Fruit fly (Drosophila melanogaster) whole organism, embryonic: ENCODE results near the gene CG34149.
A peak's percentile ranks its signal among the peaks of the same experiment; 100 is the strongest.

Source experiments
- ATbp ChIP-seq: fragments of 200-800 bp; sonication (Bioruptor generic); optimal IDR thresholded peaks from 2 replicates; lab custom pipeline; 2017; ENCODE audit warnings: missing biosample characterization, mild to moderate bottlenecking, missing genetic modification characterization, missing genetic modification reagents
- Adf1 ChIP-seq: fragments of 200-800 bp; sonication (Bioruptor generic); IDR thresholded peaks from 2 replicates; pipeline ENCODE4 v1.3.6; 2022; ENCODE audit warnings: missing biosample characterization, missing genetic modification characterization
- Awh ChIP-seq: fragments of 200-800 bp; sonication (Bioruptor generic); IDR thresholded peaks from 2 replicates; pipeline ENCODE4, ENCODE4 v1.3.6; 2022; ENCODE audit warnings: missing biosample characterization, missing genetic modification characterization
- B-H2 ChIP-seq: fragments of 200-800 bp; sonication (Bioruptor generic); optimal IDR thresholded peaks from 2 replicates; lab custom pipeline; 2018; ENCODE audit warnings: missing biosample characterization, mild to moderate bottlenecking, missing genetic modification characterization
- CG10209 ChIP-seq: fragments of 200-800 bp; sonication (Bioruptor generic); optimal IDR thresholded peaks from 3 replicates; lab custom pipeline; 2017; ENCODE audit warnings: missing biosample characterization, mild to moderate bottlenecking, missing genetic modification characterization, missing genetic modification reagents
- CG10654 ChIP-seq: fragments of 200-800 bp; sonication (Bioruptor generic); optimal IDR thresholded peaks from 2 replicates; lab custom pipeline; 2016; ENCODE audit warnings: missing biosample characterization, missing genetic modification characterization
- CG10979 ChIP-seq: fragments of 200-800 bp; sonication (Bioruptor generic); optimal IDR thresholded peaks from 2 replicates; lab custom pipeline; 2018; ENCODE audit warnings: missing biosample characterization, mild to moderate bottlenecking, missing genetic modification characterization, moderate library complexity
- CG11560 ChIP-seq: fragments of 200-800 bp; sonication (Bioruptor generic); IDR thresholded peaks from 3 replicates; pipeline ENCODE4 v1.3.6; 2022; ENCODE audit warnings: missing biosample characterization, missing genetic modification characterization
- CG14050 ChIP-seq: fragments of 200-800 bp; sonication (Bioruptor generic); IDR thresholded peaks from 3 replicates; pipeline ENCODE4 v1.3.6; 2022; ENCODE audit warnings: missing biosample characterization, missing genetic modification characterization
- CG14441 ChIP-seq: fragments of 200-800 bp; sonication (Bioruptor generic); IDR thresholded peaks from 2 replicates; pipeline ENCODE4 v1.3.6; 2022; ENCODE audit warnings: missing biosample characterization, missing genetic modification characterization
- CG14860 ChIP-seq: fragments of 200-800 bp; sonication (Bioruptor generic); IDR thresholded peaks from 3 replicates; pipeline ENCODE4 v1.3.6; 2022; ENCODE audit warnings: missing biosample characterization, missing genetic modification characterization; ENCODE audit not compliant: partially characterized antibody
- CG1602 ChIP-seq: fragments of 200-800 bp; sonication (Bioruptor generic); optimal IDR thresholded peaks from 3 replicates; lab custom pipeline; 2016; ENCODE audit warnings: missing biosample characterization, missing genetic modification characterization
- CG16779 ChIP-seq: fragments of 200-800 bp; sonication (Bioruptor generic); IDR thresholded peaks from 2 replicates; pipeline ENCODE4 v1.3.6; 2022; ENCODE audit warnings: missing biosample characterization, missing genetic modification characterization
- CG18262 ChIP-seq: fragments of 200-800 bp; optimal IDR thresholded peaks from 3 replicates; lab custom pipeline; 2019; ENCODE audit warnings: missing biosample characterization, mild to moderate bottlenecking, missing genetic modification characterization, moderate library complexity
- CG1832 ChIP-seq: fragments of 200-800 bp; sonication (Bioruptor generic); optimal IDR thresholded peaks from 2 replicates; lab custom pipeline; 2017; ENCODE audit warnings: missing biosample characterization, mild to moderate bottlenecking, missing genetic modification characterization, inconsistent platforms
- CG4424 ChIP-seq: fragments of 200-800 bp; sonication (Bioruptor generic); optimal IDR thresholded peaks from 3 replicates; lab custom pipeline; 2016; ENCODE audit warnings: missing biosample characterization, missing genetic modification characterization
- CG5245 ChIP-seq: fragments of 200-800 bp; sonication (Bioruptor generic); optimal IDR thresholded peaks from 3 replicates; lab custom pipeline; 2016; ENCODE audit warnings: missing biosample characterization, missing genetic modification characterization
- CG6813 ChIP-seq: fragments of 200-800 bp; sonication (Bioruptor generic); optimal IDR thresholded peaks from 2 replicates; lab custom pipeline; 2017; ENCODE audit warnings: missing biosample characterization, missing genetic modification characterization, mild to moderate bottlenecking, moderate library complexity, missing genetic modification reagents
- CG7372 ChIP-seq: fragments of 200-800 bp; sonication (Bioruptor generic); IDR thresholded peaks from 2 replicates; pipeline ENCODE4 v1.3.6; 2022; ENCODE audit warnings: missing biosample characterization, missing genetic modification characterization
- CG8089 ChIP-seq: fragments of 200-800 bp; sonication (Bioruptor generic); optimal IDR thresholded peaks from 3 replicates; lab custom pipeline; 2016; ENCODE audit warnings: missing biosample characterization, missing genetic modification characterization
- CG8359 ChIP-seq: fragments of 200-800 bp; sonication (Bioruptor generic); optimal IDR thresholded peaks from 2 replicates; lab custom pipeline; 2017; ENCODE audit warnings: missing biosample characterization, mild to moderate bottlenecking, missing genetic modification characterization, borderline replicate concordance
- CG8924 ChIP-seq: fragments of 200-800 bp; optimal IDR thresholded peaks from 3 replicates; lab custom pipeline; 2019; ENCODE audit warnings: missing biosample characterization, mild to moderate bottlenecking, missing genetic modification characterization, moderate library complexity
- CG9727 ChIP-seq: fragments of 200-800 bp; sonication (Bioruptor generic); optimal IDR thresholded peaks from 3 replicates; lab custom pipeline; 2017; ENCODE audit warnings: missing biosample characterization, mild to moderate bottlenecking, missing genetic modification characterization
- CrebB ChIP-seq: fragments of 200-800 bp; sonication (Bioruptor generic); optimal IDR thresholded peaks from 3 replicates; lab custom pipeline; 2018; ENCODE audit warnings: missing biosample characterization, mild to moderate bottlenecking, missing genetic modification characterization
- D19B ChIP-seq: fragments of 200-800 bp; sonication (Bioruptor generic); optimal IDR thresholded peaks from 2 replicates; lab custom pipeline; 2017; ENCODE audit warnings: missing biosample characterization, mild to moderate bottlenecking, missing genetic modification characterization
- Dbx ChIP-seq: fragments of 200-800 bp; sonication (Bioruptor generic); IDR thresholded peaks from 3 replicates; pipeline ENCODE4 v1.3.6; 2022; ENCODE audit warnings: missing biosample characterization, missing genetic modification characterization
- Dip2 ChIP-seq: fragments of 200-800 bp; sonication (Bioruptor generic); IDR thresholded peaks from 2 replicates; pipeline ENCODE4 v1.3.6; 2022; ENCODE audit warnings: missing biosample characterization, missing genetic modification characterization
- Fer1 ChIP-seq: fragments of 200-800 bp; sonication (Bioruptor generic); optimal IDR thresholded peaks from 2 replicates; lab custom pipeline; 2017; ENCODE audit warnings: missing biosample characterization, mild to moderate bottlenecking, missing genetic modification characterization
- HHEX ChIP-seq: fragments of 200-800 bp; sonication (Bioruptor generic); optimal IDR thresholded peaks from 3 replicates; lab custom pipeline; 2017; ENCODE audit warnings: missing biosample characterization, mild to moderate bottlenecking, missing genetic modification characterization, missing genetic modification reagents
- Hey ChIP-seq: fragments of 200-800 bp; sonication (Bioruptor generic); optimal IDR thresholded peaks from 3 replicates; lab custom pipeline; 2018; ENCODE audit warnings: missing biosample characterization, mild to moderate bottlenecking, missing genetic modification characterization
- Poxn ChIP-seq: fragments of 200-800 bp; sonication (Bioruptor generic); IDR thresholded peaks from 2 replicates; pipeline ENCODE4 v1.3.6; 2022; ENCODE audit warnings: missing biosample characterization, missing genetic modification characterization
- Six4 ChIP-seq: fragments of 200-800 bp; sonication (Bioruptor generic); optimal IDR thresholded peaks from 2 replicates; lab custom pipeline; 2016; ENCODE audit warnings: missing biosample characterization, missing genetic modification characterization
- Trl ChIP-seq, 3 experiments: fragments of >200 bp in 2 of 3; fragments of 200-800 bp in 1 of 3; sonication (Bioruptor generic) in 1 of 3; optimal IDR thresholded peaks; 2 replicates in 1 of 3; 3 replicates in 2 of 3; lab custom pipeline; 2016 to 2017; ENCODE audit warnings: missing biosample characterization in 1 of 3, missing genetic modification characterization in 1 of 3
- Vsx1 ChIP-seq: fragments of 200-800 bp; sonication (Bioruptor generic); optimal IDR thresholded peaks from 2 replicates; lab custom pipeline; 2017; ENCODE audit warnings: missing biosample characterization, mild to moderate bottlenecking, missing genetic modification characterization, missing genetic modification reagents
- bcd ChIP-seq: fragments of 200-800 bp; sonication (Bioruptor generic); optimal IDR thresholded peaks from 2 replicates; lab custom pipeline; 2017; ENCODE audit warnings: missing biosample characterization, mild to moderate bottlenecking, missing genetic modification characterization
- dan ChIP-seq: fragments of 200-800 bp; sonication (Bioruptor generic); IDR thresholded peaks from 2 replicates; pipeline ENCODE4 v1.3.6; 2022; ENCODE audit warnings: missing biosample characterization, missing genetic modification characterization
- dmrt99B ChIP-seq: fragments of 200-800 bp; sonication (Bioruptor generic); optimal IDR thresholded peaks from 2 replicates; lab custom pipeline; 2018; ENCODE audit warnings: missing biosample characterization, mild to moderate bottlenecking, missing genetic modification characterization, moderate library complexity
- esg ChIP-seq: fragments of 200-800 bp; sonication (Bioruptor generic); conservative IDR thresholded peaks from 2 replicates; pipeline ENCODE4 v1.3.6; 2022; ENCODE audit warnings: missing biosample characterization, missing genetic modification characterization
- fd3F ChIP-seq: fragments of 200-800 bp; sonication (Bioruptor generic); optimal IDR thresholded peaks from 2 replicates; lab custom pipeline; 2018; ENCODE audit warnings: missing biosample characterization, mild to moderate bottlenecking, missing genetic modification characterization, moderate library complexity
- fd96Cb ChIP-seq: fragments of 200-800 bp; sonication (Bioruptor generic); optimal IDR thresholded peaks from 2 replicates; lab custom pipeline; 2018; ENCODE audit warnings: missing biosample characterization, mild to moderate bottlenecking, missing genetic modification characterization, moderate library complexity
- hkb ChIP-seq, 2 experiments: fragments of 200-800 bp in 1 of 2; fragments of >200 bp in 1 of 2; sonication (Bioruptor generic) in 1 of 2; IDR thresholded peaks in 1 of 2; optimal IDR thresholded peaks in 1 of 2; 2 replicates each; pipeline versions ENCODE4 v1.3.6 to Lab custom; 2017 to 2022; ENCODE audit warnings: missing biosample characterization in 1 of 2, missing genetic modification characterization in 1 of 2
- odd ChIP-seq: fragments of 200-800 bp; sonication (Bioruptor generic); optimal IDR thresholded peaks from 2 replicates; lab custom pipeline; 2017; ENCODE audit warnings: missing biosample characterization, mild to moderate bottlenecking, missing genetic modification characterization
- org-1 ChIP-seq: fragments of 200-800 bp; sonication (Bioruptor generic); optimal IDR thresholded peaks from 2 replicates; lab custom pipeline; 2017; ENCODE audit warnings: missing biosample characterization, missing genetic modification characterization
- pho ChIP-seq: fragments of 200-800 bp; sonication (Bioruptor generic); optimal IDR thresholded peaks from 2 replicates; lab custom pipeline; 2016; ENCODE audit warnings: missing biosample characterization, missing genetic modification characterization
- sisA ChIP-seq: fragments of 200-800 bp; sonication (Bioruptor generic); IDR thresholded peaks from 2 replicates; pipeline ENCODE4 v1.3.6; 2022; ENCODE audit warnings: missing biosample characterization, missing genetic modification characterization
- slou ChIP-seq: fragments of 200-800 bp; sonication (Bioruptor generic); optimal IDR thresholded peaks from 3 replicates; lab custom pipeline; 2016; ENCODE audit warnings: missing biosample characterization, missing genetic modification characterization
- sob ChIP-seq: fragments of 200-800 bp; sonication (Bioruptor generic); IDR thresholded peaks from 2 replicates; pipeline ENCODE4 v1.3.6; 2022; ENCODE audit warnings: missing biosample characterization, missing genetic modification characterization
- wdn ChIP-seq: fragments of 200-800 bp; sonication (Bioruptor generic); IDR thresholded peaks from 2 replicates; pipeline ENCODE4 v1.3.6; 2022; ENCODE audit warnings: missing biosample characterization, missing genetic modification characterization
- zen ChIP-seq: fragments of 200-800 bp; sonication (Bioruptor generic); optimal IDR thresholded peaks from 3 replicates; lab custom pipeline; 2018; ENCODE audit warnings: missing biosample characterization, mild to moderate bottlenecking, missing genetic modification characterization, moderate library complexity
- zfh2 ChIP-seq: fragments of 200-800 bp; sonication (Bioruptor generic); optimal IDR thresholded peaks from 2 replicates; lab custom pipeline; 2016; ENCODE audit warnings: missing biosample characterization, missing genetic modification characterization

Gene CG34149

DNA sequence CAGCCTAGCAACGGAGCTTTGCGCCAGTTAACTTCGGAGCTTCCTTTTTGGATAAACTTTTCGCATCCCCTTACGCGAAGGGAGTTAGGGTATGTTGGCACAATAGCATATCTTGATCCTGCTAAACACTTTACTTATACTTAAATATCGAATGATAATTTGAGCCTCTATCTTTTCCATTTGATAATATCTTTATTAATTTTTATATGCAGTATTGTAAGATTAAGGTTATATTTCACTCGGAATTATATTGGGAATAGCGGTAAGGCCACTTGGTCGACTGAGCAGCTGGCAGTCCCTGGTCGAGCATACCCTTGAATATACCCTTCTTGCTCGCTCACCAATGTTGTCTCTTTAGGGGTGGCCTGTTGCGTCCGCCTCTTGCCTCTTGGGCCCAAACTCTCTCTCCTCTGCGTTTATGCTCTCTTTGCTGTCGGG lies 11.1 kb upstream of the CG34149 start (continued):
- TF ChIP-seq CG1602 (GFP tag; lab: Kevin White, UChicago), result peak; percentile 24
- peak; percentile 82 for TF ChIP-seq Dbx
- peak; percentile 72 for TF ChIP-seq wdn
- TF ChIP-seq CG9727 (GFP tag; lab: Kevin White, UChicago), result peak; percentile 74
- peak; percentile 45 for TF ChIP-seq slou (GFP tag; lab: Kevin White, UChicago)
- peak; percentile 68 to 80 for TF ChIP-seq Trl (optimal IDR thresholded peaks at IDR 0.05; lab: Kevin White, UChicago)
- TF ChIP-seq Trl (GFP tag; optimal IDR thresholded peaks at IDR 0.05; lab: Kevin White, UChicago), result peak; percentile 35
- peak; percentile 61 for TF ChIP-seq org-1
- TF ChIP-seq CG18262 (tag; lab: Kevin White, UChicago), result peak; percentile 57
- TF ChIP-seq hkb (optimal IDR thresholded peaks at IDR 0.05; lab: Kevin White, UChicago), result no peak
- peak; percentile 70 for TF ChIP-seq hkb (GFP tag; IDR thresholded peaks at IDR 0.05; lab: Robert Waterston, UW)
- TF ChIP-seq Fer1 (GFP tag; lab: Kevin White, UChicago), result peak; percentile 74
- TF ChIP-seq CG8359 (GFP tag; lab: Kevin White, UChicago), result peak; percentile 19
- TF ChIP-seq ATbp (GFP tag; lab: Kevin White, UChicago), result peak; percentile 54
- TF ChIP-seq CG10654 (GFP tag; lab: Kevin White, UChicago), result peak; percentile 42
- peak; percentile 49 for TF ChIP-seq odd (GFP tag; lab: Kevin White, UChicago)
- no peak for TF ChIP-seq Hey (tag; lab: Kevin White, UChicago)
- no peak for TF ChIP-seq CG1832 (GFP tag; lab: Kevin White, UChicago)
- TF ChIP-seq CG10209 (GFP tag; lab: Kevin White, UChicago), result peak; percentile 64
- TF ChIP-seq CG14050, result peak; percentile 78
- TF ChIP-seq dmrt99B (tag; lab: Kevin White, UChicago), result peak; percentile 82
- peak; percentile 6 for TF ChIP-seq CG6813
- peak; percentile 73 for TF ChIP-seq esg (GFP tag; lab: Robert Waterston, UW)
- peak; percentile 49 for TF ChIP-seq HHEX (GFP tag; lab: Kevin White, UChicago)
- peak; percentile 60; the same call in 2 of the 3 replicates for TF ChIP-seq CG11560 (tag; lab: Robert Waterston, UW)
- peak; percentile 59 for TF ChIP-seq CG4424
- peak; percentile 94 for TF ChIP-seq D19B (GFP tag; lab: Kevin White, UChicago)
- TF ChIP-seq zen (tag; lab: Kevin White, UChicago), result no peak
- TF ChIP-seq fd3F (GFP tag; lab: Kevin White, UChicago), result peak; percentile 12
- peak; percentile 32 for TF ChIP-seq CG5245 (GFP tag; lab: Kevin White, UChicago)
- peak; percentile 45 for TF ChIP-seq zfh2 (GFP tag; lab: Kevin White, UChicago)
- TF ChIP-seq Awh (GFP tag; lab: Robert Waterston, UW), result peak; percentile 56; the same call in 1 of the 2 replicates
- TF ChIP-seq CG14441 (GFP tag; lab: Robert Waterston, UW), result peak; percentile 78
- TF ChIP-seq Vsx1, result no peak
- 0 out of 2 replicates have a peak, but pooled peaks have one; percentile 10 for TF ChIP-seq CG16779
- TF ChIP-seq dan (GFP tag; lab: Robert Waterston, UW), result no peak
- peak; percentile 56 for TF ChIP-seq CG7372 (GFP tag; lab: Robert Waterston, UW)
- no peak for TF ChIP-seq Dip2 (GFP tag; lab: Robert Waterston, UW)
- peak; percentile 37 for TF ChIP-seq Six4
- peak; percentile 65 for TF ChIP-seq bcd (GFP tag; lab: Kevin White, UChicago)
- no peak for TF ChIP-seq CrebB (tag; lab: Kevin White, UChicago)
- peak; percentile 71 for TF ChIP-seq sisA (GFP tag; lab: Robert Waterston, UW)
- TF ChIP-seq pho (GFP tag; lab: Kevin White, UChicago), result peak; percentile 19
- TF ChIP-seq sob (GFP tag; lab: Robert Waterston, UW), result peak; percentile 60
- TF ChIP-seq CG8089, result no peak
- TF ChIP-seq Poxn (GFP tag; lab: Robert Waterston, UW), result peak; percentile 65; the same call in 1 of the 2 replicates
- peak; percentile 41 for TF ChIP-seq fd96Cb (tag; lab: Kevin White, UChicago)
- TF ChIP-seq Adf1, result peak; percentile 61
- no peak for TF ChIP-seq CG14860 (GFP tag; lab: Robert Waterston, UW)
- peak; percentile 67 for TF ChIP-seq CG8924 (tag; lab: Kevin White, UChicago)
- peak; percentile 34 for TF ChIP-seq CG10979 (tag; lab: Kevin White, UChicago)
- peak; percentile 36 for TF ChIP-seq B-H2 (GFP tag; lab: Kevin White, UChicago)
